Fruit fly (Drosophila melanogaster): Measurements from ENCODE around the gene comt.

Gene comt

dm6 chrX:13232406-13233195, 26.2 kb upstream of the comt start (continued):
- TF ChIP-seq CG11456 (GFP tag; IDR thresholded peaks at IDR 0.05) (peak; percentile 55; the same call in 2 of the 3 replicates), kah (GFP tag; optimal IDR thresholded peaks at IDR 0.05) (peak; percentile 27), sens-2 (GFP tag; IDR thresholded peaks at IDR 0.05) (peak; percentile 68), CG18764 (GFP tag; optimal IDR thresholded peaks at IDR 0.05) (peak; percentile 7), CG31224 (GFP tag; IDR thresholded peaks at IDR 0.05) (peak; percentile 54), CG14050 (GFP tag; IDR thresholded peaks at IDR 0.05) (peak; percentile 82), eyg (GFP tag; optimal IDR thresholded peaks at IDR 0.05) (peak; percentile 31), nmo (GFP tag; optimal IDR thresholded peaks at IDR 0.05) (peak; percentile 49), sima (GFP tag; optimal IDR thresholded peaks at IDR 0.05) (no peak), Tbp (GFP tag; optimal IDR thresholded peaks at IDR 0.05) (no peak), CG17802 (tag; optimal IDR thresholded peaks at IDR 0.05) (peak; percentile 52), CG12104 (GFP tag; optimal IDR thresholded peaks at IDR 0.05) (peak; percentile 18), knrl (GFP tag; IDR thresholded peaks at IDR 0.05; ENCODE audit: partially characterized antibody) (no peak), ftz-f1 (GFP tag; optimal IDR thresholded peaks at IDR 0.05) (no peak), CG9609 (GFP tag; optimal IDR thresholded peaks at IDR 0.05) (peak; percentile 59), CG4730 (GFP tag; IDR thresholded peaks at IDR 0.05) (peak; percentile 78), hb (GFP tag; IDR thresholded peaks at IDR 0.05; ENCODE audit: partially characterized antibody) (no peak), B-H2 (GFP tag; optimal IDR thresholded peaks at IDR 0.05) (no peak), Oaz (GFP tag; IDR thresholded peaks at IDR 0.05) (peak; percentile 63), Med (GFP tag) (peak; percentile 96), cad (GFP tag; optimal IDR thresholded peaks at IDR 0.05) (no peak), toy (GFP tag; IDR thresholded peaks at IDR 0.05) (0 out of 2 replicates have a peak, but pooled peaks have one; percentile 32), CG16863 (GFP tag; optimal IDR thresholded peaks at IDR 0.05) (peak; percentile 67), CG10267 (tag; optimal IDR thresholded peaks at IDR 0.05) (peak; percentile 28), CG8924 (tag; optimal IDR thresholded peaks at IDR 0.05) (peak; percentile 75), amos (GFP tag; IDR thresholded peaks at IDR 0.05; ENCODE audit: partially characterized antibody) (no peak), CG3281 (GFP tag; optimal IDR thresholded peaks at IDR 0.05) (peak; percentile 50), tgo (GFP tag; IDR thresholded peaks at IDR 0.05) (peak; percentile 77), bcd (GFP tag; optimal IDR thresholded peaks at IDR 0.05) (peak; percentile 75), CG2889 (GFP tag; IDR thresholded peaks at IDR 0.05) (peak; percentile 68; the same call in 2 of the 3 replicates), ato (GFP tag; IDR thresholded peaks at IDR 0.05; ENCODE audit: partially characterized antibody) (no peak), pnt (GFP tag; optimal IDR thresholded peaks at IDR 0.05) (peak; percentile 70), CG17912 (GFP tag; optimal IDR thresholded peaks at IDR 0.05) (peak; percentile 16), CG5245 (GFP tag; optimal IDR thresholded peaks at IDR 0.05) (peak; percentile 64), Dll (GFP tag; IDR thresholded peaks at IDR 0.05; ENCODE audit: partially characterized antibody) (no peak), D (optimal IDR thresholded peaks at IDR 0.05) (no peak), D (GFP tag; optimal IDR thresholded peaks at IDR 0.05) (peak; percentile 56), Neu2 (GFP tag; optimal IDR thresholded peaks at IDR 0.05; ENCODE audit: borderline replicate concordance) (no peak), disco-r (GFP tag; optimal IDR thresholded peaks at IDR 0.05) (peak; percentile 46), NfI (GFP tag; optimal IDR thresholded peaks at IDR 0.05) (peak; percentile 55), wdn (GFP tag; IDR thresholded peaks at IDR 0.05) (peak; percentile 44; the same call in 1 of the 2 replicates), CG4360 (GFP tag; IDR thresholded peaks at IDR 0.05) (0 out of 2 replicates have a peak, but pooled peaks have one; percentile 8), ranshi (GFP tag; IDR thresholded peaks at IDR 0.05) (peak; percentile 75), Ada2b (GFP tag; IDR thresholded peaks at IDR 0.05) (peak; percentile 84), mirr (GFP tag; optimal IDR thresholded peaks at IDR 0.05) (no peak), jing (GFP tag; optimal IDR thresholded peaks at IDR 0.05) (peak; percentile 67), Antp (GFP tag; optimal IDR thresholded peaks at IDR 0.05) (peak; percentile 76), HmgZ (tag; optimal IDR thresholded peaks at IDR 0.05) (peak; percentile 44), zfh1 (GFP tag; IDR thresholded peaks at IDR 0.05) (peak; percentile 86), aop (GFP tag; IDR thresholded peaks at IDR 0.05) (peak; percentile 59; the same call in 1 of the 2 replicates)
